Fruit fly (Drosophila melanogaster) whole organism, embryonic: ENCODE data around the gene CG42296.

Experiments used
- Abd-B ChIP-seq: fragments of 200-800 bp; sonication (Bioruptor generic); optimal IDR thresholded peaks from 2 replicates; lab custom pipeline; 2018; ENCODE audit warnings: missing biosample characterization, mild to moderate bottlenecking, missing genetic modification characterization, moderate library complexity
- CG10209 ChIP-seq: fragments of 200-800 bp; sonication (Bioruptor generic); optimal IDR thresholded peaks from 3 replicates; lab custom pipeline; 2017; ENCODE audit warnings: missing biosample characterization, mild to moderate bottlenecking, missing genetic modification characterization, missing genetic modification reagents
- CG11085 ChIP-seq: fragments of 200-800 bp; sonication (Bioruptor generic); IDR thresholded peaks from 2 replicates; pipeline ENCODE4 v1.3.6; 2022; ENCODE audit warnings: missing biosample characterization, missing genetic modification characterization
- CG11696 ChIP-seq: fragments of 200-800 bp; sonication (Bioruptor generic); IDR thresholded peaks from 2 replicates; pipeline ENCODE4 v1.3.6; 2022; ENCODE audit warnings: missing biosample characterization, missing genetic modification characterization
- CG12744 ChIP-seq: fragments of 200-800 bp; sonication (Bioruptor generic); optimal IDR thresholded peaks from 2 replicates; lab custom pipeline; 2016; ENCODE audit warnings: missing biosample characterization, missing genetic modification characterization
- CG12942 ChIP-seq: fragments of 200-800 bp; sonication (Bioruptor generic); optimal IDR thresholded peaks from 3 replicates; lab custom pipeline; 2016; ENCODE audit warnings: missing biosample characterization, missing genetic modification characterization
- CG13296 ChIP-seq: fragments of 200-800 bp; sonication (Bioruptor generic); optimal IDR thresholded peaks from 3 replicates; lab custom pipeline; 2018; ENCODE audit warnings: missing biosample characterization, mild to moderate bottlenecking, missing genetic modification characterization
- CG16813 ChIP-seq: fragments of 200-800 bp; sonication (Bioruptor generic); IDR thresholded peaks from 3 replicates; pipeline ENCODE4 v1.3.6; 2022; ENCODE audit warnings: missing biosample characterization, missing genetic modification characterization; ENCODE audit not compliant: partially characterized antibody
- CG16815 ChIP-seq: fragments of 200-800 bp; sonication (Bioruptor generic); optimal IDR thresholded peaks from 3 replicates; lab custom pipeline; 2017; ENCODE audit warnings: missing biosample characterization, mild to moderate bottlenecking, missing genetic modification characterization
- CG2116 ChIP-seq: fragments of 200-800 bp; sonication (Bioruptor generic); optimal IDR thresholded peaks from 3 replicates; lab custom pipeline; 2018; ENCODE audit warnings: missing biosample characterization, mild to moderate bottlenecking, missing genetic modification characterization
- CG2120 ChIP-seq: fragments of 200-800 bp; sonication (Bioruptor generic); optimal IDR thresholded peaks from 3 replicates; lab custom pipeline; 2016; ENCODE audit warnings: missing biosample characterization, missing genetic modification characterization
- CG32767 ChIP-seq: fragments of 200-800 bp; sonication (Bioruptor generic); IDR thresholded peaks from 2 replicates; pipeline ENCODE4 v1.3.6; 2022; ENCODE audit warnings: missing biosample characterization, missing genetic modification characterization
- CG6272 ChIP-seq: fragments of 200-800 bp; sonication (Bioruptor generic); IDR thresholded peaks from 2 replicates; pipeline ENCODE4 v1.3.6; 2022; ENCODE audit warnings: missing biosample characterization, missing genetic modification characterization
- CG7357 ChIP-seq: fragments of 200-800 bp; sonication (Bioruptor generic); IDR thresholded peaks from 3 replicates; pipeline ENCODE4 v1.3.6; 2022; ENCODE audit warnings: missing biosample characterization, missing genetic modification characterization
- CG7786 ChIP-seq: fragments of 200-800 bp; sonication (Bioruptor generic); optimal IDR thresholded peaks from 2 replicates; lab custom pipeline; 2016; ENCODE audit warnings: missing biosample characterization, missing genetic modification characterization
- CG7963 ChIP-seq: fragments of 200-800 bp; sonication (Bioruptor generic); IDR thresholded peaks from 3 replicates; pipeline ENCODE4 v1.3.6; 2022; ENCODE audit warnings: missing biosample characterization, missing genetic modification characterization; ENCODE audit not compliant: partially characterized antibody
- CG8281 ChIP-seq: fragments of 200-800 bp; sonication (Bioruptor generic); optimal IDR thresholded peaks from 2 replicates; lab custom pipeline; 2018; ENCODE audit warnings: missing biosample characterization, mild to moderate bottlenecking, missing genetic modification characterization, moderate library complexity
- CG9437 ChIP-seq: fragments of 200-800 bp; sonication (Bioruptor generic); optimal IDR thresholded peaks from 2 replicates; lab custom pipeline; 2018; ENCODE audit warnings: missing biosample characterization, mild to moderate bottlenecking, missing genetic modification characterization
- CHES-1-like ChIP-seq: fragments of 200-800 bp; sonication (Bioruptor generic); optimal IDR thresholded peaks from 2 replicates; lab custom pipeline; 2016; ENCODE audit warnings: missing biosample characterization, missing genetic modification characterization
- CoRest ChIP-seq: fragments of 200-800 bp; sonication (Bioruptor generic); optimal IDR thresholded peaks from 3 replicates; lab custom pipeline; 2018; ENCODE audit warnings: missing biosample characterization, mild to moderate bottlenecking, missing genetic modification characterization, moderate library complexity
- D19A ChIP-seq: fragments of 200-800 bp; optimal IDR thresholded peaks from 3 replicates; lab custom pipeline; 2019; ENCODE audit warnings: missing biosample characterization, mild to moderate bottlenecking, missing genetic modification characterization, moderate library complexity
- D19B ChIP-seq: fragments of 200-800 bp; sonication (Bioruptor generic); optimal IDR thresholded peaks from 2 replicates; lab custom pipeline; 2017; ENCODE audit warnings: missing biosample characterization, mild to moderate bottlenecking, missing genetic modification characterization
- Dad ChIP-seq: fragments of 200-800 bp; sonication (Bioruptor generic); optimal IDR thresholded peaks from 3 replicates; lab custom pipeline; 2016; ENCODE audit warnings: missing biosample characterization, missing genetic modification characterization
- Dip2 ChIP-seq: fragments of 200-800 bp; sonication (Bioruptor generic); IDR thresholded peaks from 2 replicates; pipeline ENCODE4 v1.3.6; 2022; ENCODE audit warnings: missing biosample characterization, missing genetic modification characterization
- HHEX ChIP-seq: fragments of 200-800 bp; sonication (Bioruptor generic); optimal IDR thresholded peaks from 3 replicates; lab custom pipeline; 2017; ENCODE audit warnings: missing biosample characterization, mild to moderate bottlenecking, missing genetic modification characterization, missing genetic modification reagents
- Lhr ChIP-seq: fragments of 200-800 bp; sonication (Bioruptor generic); optimal IDR thresholded peaks from 3 replicates; lab custom pipeline; 2017; ENCODE audit warnings: mild to moderate bottlenecking, missing biosample characterization, missing genetic modification reagents, missing genetic modification characterization
- Max ChIP-seq: fragments of 200-800 bp; sonication (Bioruptor generic); optimal IDR thresholded peaks from 2 replicates; lab custom pipeline; 2016; ENCODE audit warnings: missing biosample characterization, mild to moderate bottlenecking, missing genetic modification characterization
- NK7.1 ChIP-seq: fragments of 200-800 bp; sonication (Bioruptor generic); optimal IDR thresholded peaks from 3 replicates; lab custom pipeline; 2016; ENCODE audit warnings: missing biosample characterization, missing genetic modification characterization
- Rfx ChIP-seq: fragments of 200-800 bp; sonication (Bioruptor generic); IDR thresholded peaks from 2 replicates; pipeline ENCODE4 v1.3.6; 2022; ENCODE audit warnings: missing biosample characterization, missing genetic modification characterization
- Sry-δ ChIP-seq: fragments of 200-800 bp; sonication (Bioruptor generic); optimal IDR thresholded peaks from 2 replicates; lab custom pipeline; 2016; ENCODE audit warnings: missing biosample characterization, missing genetic modification characterization
- Xbp1 ChIP-seq: fragments of 200-800 bp; sonication (Bioruptor generic); optimal IDR thresholded peaks from 3 replicates; lab custom pipeline; 2016; ENCODE audit warnings: missing biosample characterization, mild to moderate bottlenecking, missing genetic modification characterization
- YL-1 ChIP-seq: fragments of 200-800 bp; sonication (Bioruptor generic); optimal IDR thresholded peaks from 3 replicates; lab custom pipeline; 2017; ENCODE audit warnings: missing biosample characterization, mild to moderate bottlenecking, missing genetic modification characterization
- bsh ChIP-seq, 2 experiments: fragments of 200-800 bp; sonication (Bioruptor generic); optimal IDR thresholded peaks; 2 replicates each; lab custom pipeline; 2017 to 2018; ENCODE audit warnings: mild to moderate bottlenecking in 2 of 2, missing biosample characterization in 2 of 2, missing genetic modification characterization in 2 of 2, moderate library complexity in 1 of 2
- danr ChIP-seq: fragments of 200-800 bp; sonication (Bioruptor generic); IDR thresholded peaks from 2 replicates; pipeline ENCODE4 v1.3.6; 2022; ENCODE audit warnings: missing biosample characterization, missing genetic modification characterization
- esg ChIP-seq: fragments of 200-800 bp; sonication (Bioruptor generic); conservative IDR thresholded peaks from 2 replicates; pipeline ENCODE4 v1.3.6; 2022; ENCODE audit warnings: missing biosample characterization, missing genetic modification characterization
- gem ChIP-seq: fragments of 200-800 bp; sonication (Bioruptor generic); optimal IDR thresholded peaks from 2 replicates; lab custom pipeline; 2019; ENCODE audit warnings: missing biosample characterization, mild to moderate bottlenecking, missing genetic modification characterization, moderate library complexity
- hbn ChIP-seq: fragments of 200-800 bp; sonication (Bioruptor generic); IDR thresholded peaks from 2 replicates; pipeline ENCODE4 v1.3.6; 2022; ENCODE audit warnings: missing biosample characterization, missing genetic modification characterization; ENCODE audit not compliant: partially characterized antibody
- insv ChIP-seq, 2 experiments: fragments of 200-800 bp; sonication (Bioruptor generic); optimal IDR thresholded peaks; 3 replicates each; lab custom pipeline; 2016 to 2018; ENCODE audit warnings: missing biosample characterization in 2 of 2, missing genetic modification characterization in 2 of 2
- nau ChIP-seq: fragments of 200-800 bp; sonication (Bioruptor generic); optimal IDR thresholded peaks from 3 replicates; lab custom pipeline; 2017; ENCODE audit warnings: missing biosample characterization, mild to moderate bottlenecking, missing genetic modification characterization, missing genetic modification reagents
- nom ChIP-seq: fragments of 200-800 bp; sonication (Bioruptor generic); optimal IDR thresholded peaks from 2 replicates; lab custom pipeline; 2017; ENCODE audit warnings: missing biosample characterization, missing genetic modification characterization, mild to moderate bottlenecking, moderate library complexity, missing genetic modification reagents
- pan ChIP-seq, 4 experiments: fragments of >200 bp in 3 of 4; fragments of 200-800 bp in 1 of 4; sonication (Bioruptor generic) in 1 of 4; optimal IDR thresholded peaks in 3 of 4; IDR thresholded peaks in 1 of 4; 2 replicates each; pipeline versions ENCODE4 v1.3.6 to Lab custom; 2017 to 2022; ENCODE audit warnings: missing biosample characterization in 2 of 4, missing genetic modification characterization in 2 of 4, mixed read lengths in 1 of 4
- pita ChIP-seq: fragments of 200-800 bp; sonication (Bioruptor generic); optimal IDR thresholded peaks from 2 replicates; lab custom pipeline; 2017; ENCODE audit warnings: missing biosample characterization, mild to moderate bottlenecking, missing genetic modification characterization
- repo ChIP-seq: fragments of 200-800 bp; sonication (Bioruptor generic); optimal IDR thresholded peaks from 2 replicates; lab custom pipeline; 2016; ENCODE audit warnings: missing biosample characterization, missing genetic modification characterization
- sd ChIP-seq: fragments of 200-800 bp; sonication (Bioruptor generic); optimal IDR thresholded peaks from 3 replicates; lab custom pipeline; 2018; ENCODE audit warnings: missing biosample characterization, mild to moderate bottlenecking, missing genetic modification characterization, moderate library complexity
- sim ChIP-seq: fragments of 200-800 bp; sonication (Bioruptor generic); IDR thresholded peaks from 2 replicates; pipeline ENCODE4 v1.3.6; 2022; ENCODE audit warnings: missing biosample characterization, missing genetic modification characterization
- sisA ChIP-seq: fragments of 200-800 bp; sonication (Bioruptor generic); IDR thresholded peaks from 2 replicates; pipeline ENCODE4 v1.3.6; 2022; ENCODE audit warnings: missing biosample characterization, missing genetic modification characterization
- trh ChIP-seq: fragments of 200-800 bp; sonication (Bioruptor generic); optimal IDR thresholded peaks from 2 replicates; lab custom pipeline; 2016; ENCODE audit warnings: missing biosample characterization, missing genetic modification characterization

The CG42296 gene

DNA sequence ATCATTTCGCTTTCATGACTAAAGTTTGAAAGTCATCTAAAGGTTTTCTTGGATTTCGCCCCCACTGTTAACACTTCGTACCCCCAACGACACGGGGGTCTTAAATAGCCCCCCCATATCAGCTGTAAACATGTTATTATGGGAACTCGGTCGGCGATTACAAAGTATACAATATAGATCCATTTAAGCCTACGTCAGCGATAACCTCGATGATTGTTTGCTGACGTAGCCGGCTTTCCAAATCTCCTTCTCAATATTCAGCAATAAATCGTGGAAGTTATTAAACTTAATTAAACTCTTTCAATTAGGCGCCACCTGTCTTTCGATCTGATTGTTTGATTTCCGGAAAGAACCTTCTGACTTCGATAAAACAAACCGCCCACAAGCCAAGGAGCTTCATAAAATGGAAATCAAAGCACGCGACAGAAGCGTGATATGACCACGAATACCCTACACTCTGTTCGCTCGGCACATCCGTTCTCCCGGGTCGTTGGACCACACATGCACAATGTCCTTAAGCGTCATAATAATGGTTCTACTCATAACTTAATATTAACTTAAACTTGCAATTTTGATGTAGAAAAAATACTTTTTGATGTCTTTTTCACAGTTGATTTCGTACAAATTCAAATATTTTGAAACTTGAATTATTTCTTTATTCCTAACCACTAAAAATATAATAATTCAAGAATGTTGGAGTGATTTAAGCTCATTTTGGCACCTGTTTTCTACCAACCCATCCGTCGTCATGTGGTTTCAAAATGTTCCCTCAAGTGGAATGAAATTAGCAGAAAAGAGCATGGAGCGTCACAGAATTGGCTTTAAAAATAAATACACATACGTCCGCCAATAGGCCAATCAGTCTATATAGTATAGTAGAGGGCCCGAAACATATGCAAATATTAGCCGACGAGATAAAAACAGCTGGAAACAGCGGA lies 49.2 kb downstream of the CG42296 start (continued):
- TF ChIP-seq D19B (peak; percentile 53), Dad (GFP tag; lab: Kevin White, UChicago) (peak; percentile 11), nau (GFP tag; lab: Kevin White, UChicago) (no peak), HHEX (peak; percentile 70), CG32767 (no peak), repo (GFP tag; lab: Kevin White, UChicago) (peak; percentile 19), insv (GFP tag; optimal IDR thresholded peaks at IDR 0.05; lab: Kevin White, UChicago) (no peak), trh (no peak), CG6272 (GFP tag; lab: Robert Waterston, UW) (no peak), esg (peak; percentile 50), CG2116 (GFP tag; lab: Kevin White, UChicago) (no peak), sisA (GFP tag; lab: Robert Waterston, UW) (peak; percentile 39; the same call in 1 of the 2 replicates), Max (GFP tag; lab: Kevin White, UChicago) (no peak), pita (no peak), Sry-δ (GFP tag; lab: Kevin White, UChicago) (no peak), CHES-1-like (GFP tag; lab: Kevin White, UChicago) (no peak), Xbp1 (peak; percentile 57), nom (no peak), CG16815 (peak; percentile 4), CG9437 (GFP tag; lab: Kevin White, UChicago) (peak; percentile 28), bsh (GFP tag; optimal IDR thresholded peaks at IDR 0.05; lab: Kevin White, UChicago) (peak in 1 of 2 experiments; percentile 19), CG2120 (peak; percentile 79), D19A (tag; lab: Kevin White, UChicago) (peak; percentile 42), CoRest (peak; percentile 62), danr (GFP tag; lab: Robert Waterston, UW) (peak; percentile 31; the same call in 1 of the 2 replicates), Abd-B (GFP tag; lab: Kevin White, UChicago) (peak; percentile 35), YL-1 (no peak), sim (GFP tag; lab: Robert Waterston, UW) (no peak), CG7786 (GFP tag; lab: Kevin White, UChicago) (peak; percentile 28), CG7963 (GFP tag; lab: Robert Waterston, UW) (no peak), gem (peak; percentile 59), CG11696 (peak; percentile 42; the same call in 1 of the 2 replicates), Lhr (GFP tag; lab: Kevin White, UChicago) (no peak), CG13296 (peak; percentile 16), CG8281 (tag; lab: Kevin White, UChicago) (peak; percentile 9), pan (optimal IDR thresholded peaks at IDR 0.05; lab: Kevin White, UChicago) (no peak), pan (GFP tag; optimal IDR thresholded peaks at IDR 0.05 in 1 of 2, IDR thresholded peaks at IDR 0.05 in 1 of 2) (peak in 1 of 2 experiments; percentile 65), hbn (GFP tag; lab: Robert Waterston, UW) (no peak), sd (tag; lab: Kevin White, UChicago) (peak; percentile 17), Rfx (GFP tag; lab: Robert Waterston, UW) (peak; percentile 75), CG12942 (GFP tag; lab: Kevin White, UChicago) (no peak), Dip2 (GFP tag; lab: Robert Waterston, UW) (no peak), CG12744 (GFP tag; lab: Kevin White, UChicago) (no peak), CG7357 (GFP tag; lab: Robert Waterston, UW) (no peak), CG11085 (GFP tag; lab: Robert Waterston, UW) (peak; percentile 49; the same call in 1 of the 2 replicates), CG16813 (no peak), CG10209 (peak; percentile 38), NK7.1 (GFP tag; lab: Kevin White, UChicago) (no peak)
